Fruit fly (Drosophila melanogaster) whole organism: Measurements from ENCODE around the gene pch2.

Source experiments
- CG8478 ChIP-seq: fragments of >200 bp; optimal IDR thresholded peaks from 2 replicates; lab custom pipeline; 2018; ENCODE audit warnings: inconsistent platforms
- Dll ChIP-seq: fragments of >200 bp; optimal IDR thresholded peaks from 2 replicates; lab custom pipeline; 2017
- EcR ChIP-seq, 2 experiments: fragments of >200 bp; optimal IDR thresholded peaks; 2 replicates each; lab custom pipeline; 2017; ENCODE audit warnings: missing biosample characterization in 2 of 2, missing genetic modification characterization in 2 of 2, missing genetic modification reagents in 2 of 2
- pan ChIP-seq: fragments of >200 bp; optimal IDR thresholded peaks from 2 replicates; lab custom pipeline; 2017
- psq ChIP-seq: fragments of >200 bp; optimal IDR thresholded peaks from 2 replicates; lab custom pipeline; 2017
- usp ChIP-seq: fragments of >200 bp; optimal IDR thresholded peaks from 2 replicates; lab custom pipeline; 2017; ENCODE audit warnings: missing biosample characterization, missing genetic modification characterization, mixed read lengths

pch2 gene

dm6 chr3R:8520809-8521208, 40.8 kb downstream of the pch2 start:
- TF ChIP-seq pan (lab: Kevin White, UChicago): no peak
- no peak for TF ChIP-seq Dll
- TF ChIP-seq EcR (GFP tag; optimal IDR thresholded peaks at IDR 0.05; lab: Kevin White, UChicago): no peak
- TF ChIP-seq CG8478 (lab: Kevin White, UChicago): no peak
- TF ChIP-seq psq: no peak
- TF ChIP-seq usp (GFP tag; lab: Kevin White, UChicago): no peak

dm6 chr3R:8519157-8519556, 42.4 kb downstream of the pch2 start:
- TF ChIP-seq Dll (no peak), CG8478 (lab: Kevin White, UChicago) (no peak), pan (lab: Kevin White, UChicago) (no peak), EcR (GFP tag; optimal IDR thresholded peaks at IDR 0.05; lab: Kevin White, UChicago) (no peak), usp (GFP tag; lab: Kevin White, UChicago) (no peak), psq (no peak)

- TF ChIP-seq CG8478 (lab: Kevin White, UChicago) (no peak), EcR (GFP tag; optimal IDR thresholded peaks at IDR 0.05; lab: Kevin White, UChicago) (no peak), usp (GFP tag; lab: Kevin White, UChicago) (no peak), Dll (no peak), pan (lab: Kevin White, UChicago) (no peak), psq (no peak)
These were observed 42.9 kb downstream of the pch2 start for dm6 chr3R:8518565-8519154.

dm6 chr3R:8517752-8518185, 43.8 kb downstream of the pch2 start, which contains the start of gene CG11737:
TSS of gene CG11737 (plus strand) at chr3R:8517868.
- TF ChIP-seq CG8478 (lab: Kevin White, UChicago): no peak
- peak; percentile 29 for TF ChIP-seq pan (lab: Kevin White, UChicago)
- peak; percentile 36 for TF ChIP-seq Dll
- TF ChIP-seq psq: no peak
- TF ChIP-seq EcR (GFP tag; optimal IDR thresholded peaks at IDR 0.05; lab: Kevin White, UChicago): no peak
- no peak for TF ChIP-seq usp (GFP tag; lab: Kevin White, UChicago)

- no peak for TF ChIP-seq Dll
- TF ChIP-seq pan (lab: Kevin White, UChicago): no peak
- TF ChIP-seq usp (GFP tag; lab: Kevin White, UChicago): no peak
- TF ChIP-seq EcR (GFP tag; optimal IDR thresholded peaks at IDR 0.05; lab: Kevin White, UChicago): no peak
- no peak for TF ChIP-seq CG8478 (lab: Kevin White, UChicago)
- no peak for TF ChIP-seq psq
These were observed 48.6 kb downstream of the pch2 start, which contains the start of gene Or85c for dm6 chr3R:8512922-8513321. TSS of gene Or85c (minus strand) at chr3R:8513022.

dm6 chr3R:8511258-8511657, 50.3 kb downstream of the pch2 start, which contains the start of gene Or85b:
TSS of gene Or85b (minus strand) at chr3R:8511358.
- no peak for TF ChIP-seq pan (lab: Kevin White, UChicago)
- no peak for TF ChIP-seq EcR (GFP tag; optimal IDR thresholded peaks at IDR 0.05; lab: Kevin White, UChicago)
- TF ChIP-seq usp (GFP tag; lab: Kevin White, UChicago): no peak
- TF ChIP-seq CG8478 (lab: Kevin White, UChicago): no peak
- no peak for TF ChIP-seq Dll
- TF ChIP-seq psq: no peak
